Worm (Caenorhabditis elegans) whole organism, L2 larva: ENCODE measurements around the gene Y49A3A.4.

Source experiments
- C34F6.9 ChIP-seq: fragments of 150-350 bp; optimal IDR thresholded peaks from 2 replicates; lab custom pipeline; 2014; ENCODE audit warnings: missing biosample characterization, missing genetic modification characterization
- F13H6.1 ChIP-seq: sonication (generic microtip); optimal IDR thresholded peaks from 2 replicates; lab custom pipeline; 2016; ENCODE audit warnings: missing genetic modification characterization, missing compliant biosample characterization
- R02D3.7 ChIP-seq: fragments of 150-350 bp; optimal IDR thresholded peaks from 2 replicates; lab custom pipeline; 2014; ENCODE audit warnings: missing biosample characterization, missing genetic modification characterization
- ZK546.5 ChIP-seq: sonication (generic microtip); optimal IDR thresholded peaks from 2 replicates; lab custom pipeline; 2017; ENCODE audit warnings: missing biosample characterization, missing genetic modification characterization
- alr-1 ChIP-seq: fragments of 150-350 bp; optimal IDR thresholded peaks from 2 replicates; lab custom pipeline; 2014; ENCODE audit warnings: missing biosample characterization, missing genetic modification characterization
- aly-2 ChIP-seq: fragments of 150-350 bp; optimal IDR thresholded peaks from 2 replicates; lab custom pipeline; 2014; ENCODE audit warnings: missing biosample characterization, missing genetic modification characterization
- ama-1 ChIP-seq: fragments of 150-350 bp; optimal IDR thresholded peaks from 2 replicates; lab custom pipeline; 2018; ENCODE audit warnings: inconsistent platforms
- ceh-16 ChIP-seq: fragments of 150-350 bp; optimal IDR thresholded peaks from 2 replicates; lab custom pipeline; 2014; ENCODE audit warnings: missing biosample characterization, missing genetic modification characterization
- ceh-82 ChIP-seq: fragments of 150-350 bp; optimal IDR thresholded peaks from 2 replicates; lab custom pipeline; 2014; ENCODE audit warnings: missing biosample characterization, missing genetic modification characterization
- dmd-4 ChIP-seq: sonication (generic microtip); optimal IDR thresholded peaks from 2 replicates; lab custom pipeline; 2017; ENCODE audit warnings: missing biosample characterization, missing genetic modification characterization
- egl-27 ChIP-seq: sonication (generic microtip); optimal IDR thresholded peaks from 3 replicates; lab custom pipeline; 2017; ENCODE audit warnings: missing biosample characterization, missing genetic modification reagents, missing genetic modification characterization
- elt-1 ChIP-seq: fragments of 150-350 bp; optimal IDR thresholded peaks from 2 replicates; lab custom pipeline; 2014; ENCODE audit warnings: missing biosample characterization, missing genetic modification characterization
- elt-3 ChIP-seq: sonication (generic microtip); optimal IDR thresholded peaks from 2 replicates; lab custom pipeline; 2017; ENCODE audit warnings: missing biosample characterization, missing genetic modification characterization
- lin-11 ChIP-seq: fragments of 150-350 bp; sonication (generic microtip); optimal IDR thresholded peaks from 2 replicates; lab custom pipeline; 2014; ENCODE audit warnings: missing biosample characterization, missing genetic modification characterization, inconsistent platforms, mixed read lengths
- lin-13 ChIP-seq: fragments of 150-350 bp; optimal IDR thresholded peaks from 2 replicates; lab custom pipeline; 2014; ENCODE audit warnings: missing biosample characterization, missing genetic modification reagents, missing genetic modification characterization
- lin-39 ChIP-seq: fragments of 150-350 bp; optimal IDR thresholded peaks from 2 replicates; lab custom pipeline; 2014; ENCODE audit warnings: missing biosample characterization, missing genetic modification reagents, missing genetic modification characterization
- lsy-2 ChIP-seq, 2 experiments: fragments of 150-350 bp in 1 of 2; sonication (generic microtip) in 1 of 2; optimal IDR thresholded peaks; 2 replicates each; lab custom pipeline; 2014 to 2017; ENCODE audit warnings: missing biosample characterization in 2 of 2, missing genetic modification characterization in 2 of 2
- mab-5 ChIP-seq: fragments of 150-350 bp; optimal IDR thresholded peaks from 2 replicates; lab custom pipeline; 2014; ENCODE audit warnings: missing biosample characterization, missing genetic modification characterization
- mdl-1 ChIP-seq, 2 experiments: fragments of 150-350 bp in 1 of 2; sonication (generic microtip) in 1 of 2; optimal IDR thresholded peaks; 2 replicates each; lab custom pipeline; 2017; ENCODE audit warnings: missing biosample characterization in 2 of 2, missing genetic modification characterization in 2 of 2
- nhr-11 ChIP-seq: fragments of 150-350 bp; optimal IDR thresholded peaks from 2 replicates; lab custom pipeline; 2014; ENCODE audit warnings: missing biosample characterization, missing genetic modification characterization
- nhr-129 ChIP-seq: fragments of 150-350 bp; optimal IDR thresholded peaks from 2 replicates; lab custom pipeline; 2014; ENCODE audit warnings: missing biosample characterization, missing genetic modification characterization
- nhr-21 ChIP-seq: fragments of 150-350 bp; optimal IDR thresholded peaks from 2 replicates; lab custom pipeline; 2014; ENCODE audit warnings: missing biosample characterization, missing genetic modification characterization
- nhr-23 ChIP-seq: fragments of 150-350 bp; optimal IDR thresholded peaks from 2 replicates; lab custom pipeline; 2014; ENCODE audit warnings: missing biosample characterization, missing genetic modification reagents, missing genetic modification characterization
- nhr-6 ChIP-seq: fragments of 150-350 bp; optimal IDR thresholded peaks from 2 replicates; lab custom pipeline; 2014; ENCODE audit warnings: missing biosample characterization, missing genetic modification characterization
- nhr-77 ChIP-seq: fragments of 150-350 bp; optimal IDR thresholded peaks from 2 replicates; lab custom pipeline; 2014; ENCODE audit warnings: missing biosample characterization, missing genetic modification characterization
- peb-1 ChIP-seq: fragments of 150-350 bp; optimal IDR thresholded peaks from 2 replicates; lab custom pipeline; 2014; ENCODE audit warnings: missing biosample characterization, missing genetic modification characterization
- skn-1 ChIP-seq: sonication (generic microtip); optimal IDR thresholded peaks from 2 replicates; lab custom pipeline; 2017; ENCODE audit warnings: missing biosample characterization, missing genetic modification characterization
- sma-3 ChIP-seq: sonication (generic microtip); optimal IDR thresholded peaks from 2 replicates; lab custom pipeline; 2016; ENCODE audit warnings: missing genetic modification reagents, missing genetic modification characterization, missing compliant biosample characterization
- snpc-4 ChIP-seq: fragments of 150-350 bp; optimal IDR thresholded peaks from 2 replicates; lab custom pipeline; 2014; ENCODE audit warnings: missing biosample characterization, missing genetic modification characterization
- unc-39 ChIP-seq: fragments of 150-350 bp; optimal IDR thresholded peaks from 2 replicates; lab custom pipeline; 2014; ENCODE audit warnings: missing biosample characterization, missing genetic modification characterization
- unc-55 ChIP-seq: fragments of 150-350 bp; sonication (generic microtip); optimal IDR thresholded peaks from 3 replicates; lab custom pipeline; 2014; ENCODE audit warnings: missing biosample characterization, missing genetic modification reagents, missing genetic modification characterization
- unc-62 ChIP-seq: fragments of 150-350 bp; optimal IDR thresholded peaks from 2 replicates; lab custom pipeline; 2014; ENCODE audit warnings: missing biosample characterization, missing genetic modification reagents, missing genetic modification characterization
- zag-1 ChIP-seq: fragments of 150-350 bp; optimal IDR thresholded peaks from 2 replicates; lab custom pipeline; 2014; ENCODE audit warnings: missing biosample characterization, missing genetic modification characterization
- ztf-11 ChIP-seq: sonication (generic microtip); optimal IDR thresholded peaks from 2 replicates; lab custom pipeline; 2017; ENCODE audit warnings: missing biosample characterization, missing genetic modification characterization
- ztf-4 ChIP-seq: fragments of 150-350 bp; optimal IDR thresholded peaks from 2 replicates; lab custom pipeline; 2014; ENCODE audit warnings: missing biosample characterization, missing genetic modification characterization

The Y49A3A.4 gene

ce11 chrV:14358577-14358976, at the start of gene Y49A3A.4:
Y49A3A.4 (minus strand) TSS chrV:14358890.
- TF ChIP-seq snpc-4 (peak; percentile 89), F13H6.1 (no peak)

- no peak for TF ChIP-seq elt-1 (tag; lab: Kevin White, UChicago)
- no peak for TF ChIP-seq unc-55 (GFP tag; lab: Kevin White, UChicago)
- no peak for TF ChIP-seq lin-39 (tag; lab: Kevin White, UChicago)
- TF ChIP-seq peb-1 (tag; lab: Kevin White, UChicago): no peak
- no peak for TF ChIP-seq lin-11 (tag; lab: Kevin White, UChicago)
- no peak for TF ChIP-seq ztf-11 (tag; lab: Kevin White, UChicago)
- no peak for TF ChIP-seq nhr-21
- TF ChIP-seq nhr-77 (tag; lab: Kevin White, UChicago): no peak
- TF ChIP-seq skn-1 (tag; lab: Kevin White, UChicago): no peak
- TF ChIP-seq nhr-23: no peak
- TF ChIP-seq zag-1 (tag; lab: Kevin White, UChicago): no peak
- TF ChIP-seq unc-39 (tag; lab: Kevin White, UChicago): no peak
- TF ChIP-seq lsy-2 (tag; optimal IDR thresholded peaks at IDR 0.05; lab: Kevin White, UChicago): no peak
- no peak for TF ChIP-seq elt-3 (tag; lab: Kevin White, UChicago)
- no peak for TF ChIP-seq mab-5
Measured at ce11 chrV:14405647-14406046, 47.0 kb upstream of the Y49A3A.4 start.

- TF ChIP-seq nhr-11 (no peak), nhr-129 (tag; lab: Kevin White, UChicago) (no peak), ama-1 (no peak), ztf-4 (tag; lab: Kevin White, UChicago) (no peak), lin-39 (tag; lab: Kevin White, UChicago) (no peak)
Measured at ce11 chrV:14396123-14396669, 37.5 kb upstream of the Y49A3A.4 start.

ce11 chrV:14394743-14395142, 36.1 kb upstream of the Y49A3A.4 start, which contains the start of gene C15H11.13:
C15H11.13 (plus strand) TSS chrV:14395043.
- TF ChIP-seq mdl-1 (tag; optimal IDR thresholded peaks at IDR 0.05; lab: Kevin White, UChicago): no peak
- TF ChIP-seq ceh-16 (tag; lab: Kevin White, UChicago): no peak
- no peak for TF ChIP-seq ceh-82 (tag; lab: Kevin White, UChicago)
- no peak for TF ChIP-seq mab-5
- no peak for TF ChIP-seq nhr-6 (tag; lab: Kevin White, UChicago)
- no peak for TF ChIP-seq unc-39 (tag; lab: Kevin White, UChicago)
- no peak for TF ChIP-seq dmd-4
- TF ChIP-seq ZK546.5 (tag; lab: Kevin White, UChicago): no peak
- TF ChIP-seq ztf-11 (tag; lab: Kevin White, UChicago): no peak
- TF ChIP-seq ztf-4 (tag; lab: Kevin White, UChicago): no peak
- no peak for TF ChIP-seq peb-1 (tag; lab: Kevin White, UChicago)
- TF ChIP-seq egl-27 (tag; lab: Kevin White, UChicago): no peak
- no peak for TF ChIP-seq nhr-129 (tag; lab: Kevin White, UChicago)

- TF ChIP-seq skn-1 (tag; lab: Kevin White, UChicago) (no peak), R02D3.7 (tag; lab: Kevin White, UChicago) (no peak), lin-13 (no peak), lin-39 (tag; lab: Kevin White, UChicago) (no peak), lin-11 (tag; lab: Kevin White, UChicago) (no peak), lsy-2 (tag; optimal IDR thresholded peaks at IDR 0.05; lab: Kevin White, UChicago) (no peak), unc-62 (GFP tag; lab: Kevin White, UChicago) (no peak), sma-3 (GFP tag; lab: Kevin White, UChicago) (no peak), C34F6.9 (tag; lab: Kevin White, UChicago) (no peak), aly-2 (tag; lab: Kevin White, UChicago) (no peak), zag-1 (tag; lab: Kevin White, UChicago) (no peak), F13H6.1 (no peak), alr-1 (tag; lab: Kevin White, UChicago) (no peak)
Measured at ce11 chrV:14393504-14393903, 34.8 kb upstream of the Y49A3A.4 start, which contains the start of gene C15H11.1. C15H11.1 (plus strand) TSS chrV:14393804.
